Comparison of ENCODE assay signal across 6 worm cellular contexts in genomic region chrV:8667230-8668021, ce11.
TF ChIP-seq lines count a peak whose summit lies in the region.

No protein-coding gene starts in this region.

TF ChIP-seq in whole organism, L1 larva, 84 proteins besides CTCF, POLR2A, EP300 and RAD21 (continues in another document):
- no peak for TF ChIP-seq elt-3 (tag; optimal IDR thresholded peaks at IDR 0.05; lab: Kevin White, UChicago)
- no peak for TF ChIP-seq lin-35 (GFP tag; optimal IDR thresholded peaks at IDR 0.05; lab: Kevin White, UChicago)
- TF ChIP-seq dpl-1 (GFP tag; optimal IDR thresholded peaks at IDR 0.05; lab: Kevin White, UChicago): no peak
- TF ChIP-seq lin-14 (GFP tag; optimal IDR thresholded peaks at IDR 0.05; lab: Kevin White, UChicago): peak; percentile 55
- no peak for TF ChIP-seq efl-1 (optimal IDR thresholded peaks at IDR 0.05; lab: Kevin White, UChicago)
- no peak for TF ChIP-seq efl-1 (GFP tag; optimal IDR thresholded peaks at IDR 0.05 in 1 of 2; lab: Kevin White, UChicago)
- TF ChIP-seq Y116A8C.19 (tag; optimal IDR thresholded peaks at IDR 0.05; lab: Kevin White, UChicago; ENCODE audit: borderline replicate concordance): no peak
- TF ChIP-seq nhr-47 (tag; optimal IDR thresholded peaks at IDR 0.05; lab: Kevin White, UChicago): peak; percentile 21
- peak; percentile 12 for TF ChIP-seq snu-23 (GFP tag; optimal IDR thresholded peaks at IDR 0.05; lab: Kevin White, UChicago)
- TF ChIP-seq swsn-7 (tag; optimal IDR thresholded peaks at IDR 0.05; lab: Kevin White, UChicago): no peak
- TF ChIP-seq ztf-4 (tag; optimal IDR thresholded peaks at IDR 0.05; lab: Kevin White, UChicago): peak; percentile 23
- TF ChIP-seq fkh-10 (GFP tag; optimal IDR thresholded peaks at IDR 0.05; lab: Kevin White, UChicago): no peak
- no peak for TF ChIP-seq nhr-77 (tag; optimal IDR thresholded peaks at IDR 0.05; lab: Kevin White, UChicago)
- TF ChIP-seq nhr-19 (GFP tag; conservative IDR thresholded peaks at IDR 0.05; lab: Robert Waterston, UW): peak; percentile 20
- no peak for TF ChIP-seq zag-1 (tag; optimal IDR thresholded peaks at IDR 0.05; lab: Kevin White, UChicago)

TF ChIP-seq in whole organism, L2 larva, 48 proteins besides CTCF, POLR2A, EP300 and RAD21:
- peak; percentile 33 for TF ChIP-seq nhr-129 (tag; optimal IDR thresholded peaks at IDR 0.05; lab: Kevin White, UChicago)
- peak in 1 of 2 experiments; percentile 25 for TF ChIP-seq lsy-2 (tag; optimal IDR thresholded peaks at IDR 0.05; lab: Kevin White, UChicago)
- peak; percentile 78 for TF ChIP-seq sma-9 (GFP tag; optimal IDR thresholded peaks at IDR 0.05; lab: Kevin White, UChicago)
- no peak for TF ChIP-seq sma-9 (tag; optimal IDR thresholded peaks at IDR 0.05; lab: Kevin White, UChicago)
- no peak for TF ChIP-seq C34F6.9 (tag; optimal IDR thresholded peaks at IDR 0.05; lab: Kevin White, UChicago)
- TF ChIP-seq nhr-25 (tag; optimal IDR thresholded peaks at IDR 0.05; lab: Kevin White, UChicago): no peak
- TF ChIP-seq ztf-11 (tag; optimal IDR thresholded peaks at IDR 0.05; lab: Kevin White, UChicago): no peak
- no peak for TF ChIP-seq blmp-1 (tag; optimal IDR thresholded peaks at IDR 0.05; lab: Kevin White, UChicago; ENCODE audit: insufficient read depth)
- no peak for TF ChIP-seq crh-2 (tag; optimal IDR thresholded peaks at IDR 0.05; lab: Kevin White, UChicago)
- TF ChIP-seq nhr-12 (tag; optimal IDR thresholded peaks at IDR 0.05; lab: Kevin White, UChicago): no peak
- peak; percentile 71 for TF ChIP-seq F13H6.1 (tag; optimal IDR thresholded peaks at IDR 0.05; lab: Kevin White, UChicago)
- no peak for TF ChIP-seq mdl-1 (tag; optimal IDR thresholded peaks at IDR 0.05; lab: Kevin White, UChicago)
- no peak for TF ChIP-seq elt-3 (tag; optimal IDR thresholded peaks at IDR 0.05; lab: Kevin White, UChicago)

TF ChIP-seq in whole organism, L3 larva, 47 proteins besides CTCF, POLR2A, EP300 and RAD21:
- TF ChIP-seq elt-1 (tag; optimal IDR thresholded peaks at IDR 0.05; lab: Kevin White, UChicago): no peak
- TF ChIP-seq nhr-25 (tag; optimal IDR thresholded peaks at IDR 0.05; lab: Kevin White, UChicago): peak; percentile 30
- peak; percentile 4 for TF ChIP-seq lin-39 (tag; optimal IDR thresholded peaks at IDR 0.05; lab: Kevin White, UChicago)

TF ChIP-seq in whole organism, L4 larva, 104 proteins besides CTCF, POLR2A, EP300 and RAD21 (continues in another document):
- TF ChIP-seq R02D3.7 (tag; optimal IDR thresholded peaks at IDR 0.05; lab: Kevin White, UChicago) (no peak), duxl-1 (tag; optimal IDR thresholded peaks at IDR 0.05; lab: Kevin White, UChicago; ENCODE audit: poor library complexity) (no peak), aha-1 (tag; lab: Kevin White, UChicago) (peak; percentile 22), nhr-41 (GFP tag; IDR thresholded peaks at IDR 0.05; lab: Robert Waterston, UW) (no peak), ceh-44 (GFP tag; IDR thresholded peaks at IDR 0.05; lab: Robert Waterston, UW) (no peak), vab-7 (GFP tag; IDR thresholded peaks at IDR 0.05; lab: Robert Waterston, UW) (no peak), spr-1 (tag; optimal IDR thresholded peaks at IDR 0.05; lab: Kevin White, UChicago) (no peak), nhr-102 (tag; optimal IDR thresholded peaks at IDR 0.05; lab: Kevin White, UChicago) (no peak), mdl-1 (tag; optimal IDR thresholded peaks at IDR 0.05; lab: Kevin White, UChicago) (no peak), mxl-3 (GFP tag; optimal IDR thresholded peaks at IDR 0.05; lab: Kevin White, UChicago) (peak; percentile 0), dmd-8 (GFP tag; IDR thresholded peaks at IDR 0.05; lab: Robert Waterston, UW) (no peak), lsy-2 (tag; optimal IDR thresholded peaks at IDR 0.05; lab: Kevin White, UChicago) (no peak), mes-2 (tag; optimal IDR thresholded peaks at IDR 0.05; lab: Kevin White, UChicago; ENCODE audit: poor library complexity, severe bottlenecking) (no peak), nhr-10 (tag; optimal IDR thresholded peaks at IDR 0.05; lab: Kevin White, UChicago) (no peak), nhr-77 (tag; optimal IDR thresholded peaks at IDR 0.05; lab: Kevin White, UChicago) (no peak), unc-62 (GFP tag; optimal IDR thresholded peaks at IDR 0.05 in 1 of 2; lab: Kevin White, UChicago) (peak in 1 of 2 experiments; percentile 67), unc-62 (tag; optimal IDR thresholded peaks at IDR 0.05; lab: Kevin White, UChicago) (no peak), tra-1 (GFP tag; IDR thresholded peaks at IDR 0.05; lab: Robert Waterston, UW) (no peak), unc-39 (tag; optimal IDR thresholded peaks at IDR 0.05; lab: Kevin White, UChicago) (no peak), daf-12 (tag; optimal IDR thresholded peaks at IDR 0.05; lab: Kevin White, UChicago) (no peak), unc-130 (GFP tag; optimal IDR thresholded peaks at IDR 0.05; lab: Kevin White, UChicago) (no peak), nhr-111 (GFP tag; optimal IDR thresholded peaks at IDR 0.05; lab: Kevin White, UChicago) (no peak), madf-9 (GFP tag; conservative IDR thresholded peaks at IDR 0.05; lab: Robert Waterston, UW) (no peak)

TF ChIP-seq in whole organism, late embryonic, 69 proteins besides CTCF, POLR2A, EP300 and RAD21:
- no peak for TF ChIP-seq nhr-11 (tag; optimal IDR thresholded peaks at IDR 0.05; lab: Kevin White, UChicago)
- peak; percentile 40 for TF ChIP-seq ceh-18 (tag; optimal IDR thresholded peaks at IDR 0.05; lab: Kevin White, UChicago)
- TF ChIP-seq ceh-19 (GFP tag; optimal IDR thresholded peaks at IDR 0.05; lab: Kevin White, UChicago): no peak

TF ChIP-seq in whole organism, mixed stage, embryonic, 35 proteins besides CTCF, POLR2A, EP300 and RAD21:
- TF ChIP-seq unc-62 (GFP tag; optimal IDR thresholded peaks at IDR 0.05; lab: Kevin White, UChicago) (peak; percentile 22), unc-120 (tag; optimal IDR thresholded peaks at IDR 0.05; lab: Kevin White, UChicago; ENCODE audit: poor library complexity, severe bottlenecking) (peak; percentile 76), hlh-1 (tag; optimal IDR thresholded peaks at IDR 0.05; lab: Kevin White, UChicago) (peak; percentile 89), ceh-43 (GFP tag; optimal IDR thresholded peaks at IDR 0.05; lab: Kevin White, UChicago) (no peak)
TF ChIP-seq in whole organism, mixed stage, embryonic: peak in this region for 3.

Comparison
In these comparisons a context has a peak if more than half of its experiments do, and no peak if none do; other contexts are left out.
1. Of the 29 proteins assayed by ChIP-seq in both whole organism, L4 larva and whole organism, L1 larva: peak only in whole organism, L4 larva: aha-1 and nhr-11; only in whole organism, L1 larva: lin-39; in both: none; in neither: 25; mixed calls (peak in some experiments, not most) for 1.